Worm (Caenorhabditis elegans) whole organism, early embryonic: ENCODE data around the gene elo-7.

Experiments used
- B0310.2 ChIP-seq: sonication (generic microtip); optimal IDR thresholded peaks from 2 replicates; lab custom pipeline; 2016; ENCODE audit warnings: mild to moderate bottlenecking, missing genetic modification characterization, missing compliant biosample characterization
- aly-1 ChIP-seq: sonication (generic microtip); optimal IDR thresholded peaks from 2 replicates; lab custom pipeline; 2016; ENCODE audit warnings: missing genetic modification characterization, missing compliant biosample characterization
- ama-1 ChIP-seq: fragments of 150-350 bp; optimal IDR thresholded peaks from 2 replicates; lab custom pipeline; 2014
- ceh-13 ChIP-seq: fragments of 200-800 bp; sonication (Bioruptor generic); optimal IDR thresholded peaks from 2 replicates; lab custom pipeline; 2018; ENCODE audit warnings: mild to moderate bottlenecking, missing genetic modification characterization, missing compliant biosample characterization
- ets-7 ChIP-seq: sonication (generic microtip); optimal IDR thresholded peaks from 2 replicates; lab custom pipeline; 2016; ENCODE audit warnings: missing genotype, missing genetic modification characterization, missing compliant biosample characterization
- flt-1 ChIP-seq: fragments of 200-800 bp; sonication (Bioruptor generic); IDR thresholded peaks from 2 replicates; pipeline ENCODE4 v1.3.6; 2022; ENCODE audit warnings: missing genetic modification characterization, missing compliant biosample characterization
- hmbx-1 ChIP-seq: sonication (generic microtip); optimal IDR thresholded peaks from 2 replicates; lab custom pipeline; 2016; ENCODE audit warnings: mild to moderate bottlenecking, missing genetic modification characterization, missing compliant biosample characterization
- hmg-4 ChIP-seq: fragments of 200-800 bp; sonication (Bioruptor generic); optimal IDR thresholded peaks from 2 replicates; lab custom pipeline; 2018; ENCODE audit warnings: mild to moderate bottlenecking, missing genetic modification characterization, missing compliant biosample characterization
- hnd-1 ChIP-seq: sonication (generic microtip); optimal IDR thresholded peaks from 2 replicates; lab custom pipeline; 2016; ENCODE audit warnings: missing genetic modification characterization, missing compliant biosample characterization
- tbx-37 ChIP-seq: fragments of 200-800 bp; sonication (Bioruptor generic); conservative IDR thresholded peaks from 2 replicates; pipeline ENCODE4 v1.3.6; 2022; ENCODE audit warnings: missing genetic modification reagents, missing genetic modification characterization, missing compliant biosample characterization
- tra-4 ChIP-seq: sonication (generic microtip); optimal IDR thresholded peaks from 2 replicates; lab custom pipeline; 2017; ENCODE audit warnings: missing genetic modification characterization, missing compliant biosample characterization

DNA sequence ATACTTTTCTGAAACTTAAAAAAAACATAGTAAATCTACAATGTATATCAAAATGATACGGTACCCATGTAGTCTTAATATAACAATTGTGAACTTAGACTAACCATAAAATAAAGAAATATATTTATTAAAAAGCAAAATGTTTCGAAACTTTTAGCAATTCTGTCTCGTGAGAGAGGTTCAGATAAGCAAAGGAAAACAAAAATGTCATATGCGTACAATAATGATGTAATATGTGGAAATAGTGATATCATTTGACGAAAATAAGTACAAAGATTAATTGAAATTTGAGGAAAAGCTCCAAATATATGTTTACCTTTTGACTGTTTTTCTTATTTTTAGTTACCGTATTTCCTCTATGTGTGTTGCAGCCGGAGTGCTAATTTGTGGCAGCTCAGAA lies 15.6 kb upstream of the elo-7 start:
- TF ChIP-seq tra-4 (no peak), ama-1 (no peak), tbx-37 (GFP tag; lab: Robert Waterston, UW) (no peak), ets-7 (tag; lab: Kevin White, UChicago) (no peak), B0310.2 (tag; lab: Kevin White, UChicago) (no peak), hmbx-1 (tag; lab: Kevin White, UChicago) (no peak), hnd-1 (tag; lab: Kevin White, UChicago) (no peak), aly-1 (tag; lab: Kevin White, UChicago) (no peak), flt-1 (GFP tag; lab: Robert Waterston, UW) (no peak), hmg-4 (GFP tag; lab: Kevin White, UChicago) (no peak), ceh-13 (GFP tag; lab: Kevin White, UChicago) (no peak)
